Worm (Caenorhabditis elegans): ENCODE measurements around the gene cyp-35B2.
A peak's percentile ranks its signal among the peaks of the same experiment; 100 is the strongest.

Gene cyp-35B2

ce11 chrV:3980228-3980933 lies 38.4 kb downstream of the cyp-35B2 start:
- TF ChIP-seq rpc-1 (optimal IDR thresholded peaks at IDR 0.05) (no peak), rpc-1 (tag; optimal IDR thresholded peaks at IDR 0.05) (no peak), chd-7 (tag; optimal IDR thresholded peaks at IDR 0.05) (no peak), C06A6.2 (GFP tag; conservative IDR thresholded peaks at IDR 0.05) (no peak), Y56A3A.18 (GFP tag; IDR thresholded peaks at IDR 0.05) (no peak), bed-1 (GFP tag; IDR thresholded peaks at IDR 0.05) (no peak), snpc-4 (GFP tag; optimal IDR thresholded peaks at IDR 0.05) (no peak), snpc-4 (tag; optimal IDR thresholded peaks at IDR 0.05) (no peak)

ce11 chrV:3981680-3982079 lies 39.7 kb downstream of the cyp-35B2 start, which contains the start of gene nlp-30:
Gene nlp-30, plus strand, starts transcription at chrV:3981980.
- no peak for TF ChIP-seq F52B5.7 (tag; optimal IDR thresholded peaks at IDR 0.05)
- no peak for TF ChIP-seq bed-2 (GFP tag; IDR thresholded peaks at IDR 0.05)
- TF ChIP-seq pbrm-1 (GFP tag; IDR thresholded peaks at IDR 0.05), result no peak
- no peak for TF ChIP-seq ztf-25 (GFP tag; IDR thresholded peaks at IDR 0.05)

ce11 chrV:3984178-3984577 lies 42.2 kb downstream of the cyp-35B2 start, which contains the start of gene nlp-29:
Gene nlp-29, plus strand, starts transcription at chrV:3984425.
- TF ChIP-seq ztf-18 (tag; optimal IDR thresholded peaks at IDR 0.05) (no peak), ama-1 (optimal IDR thresholded peaks at IDR 0.05) (no peak), ama-1 (GFP tag; optimal IDR thresholded peaks at IDR 0.05) (no peak), nhr-80 (tag; optimal IDR thresholded peaks at IDR 0.05) (no peak), F22D6.2 (tag; optimal IDR thresholded peaks at IDR 0.05) (no peak), lir-1 (GFP tag; conservative IDR thresholded peaks at IDR 0.05) (no peak), ztf-22 (GFP tag; optimal IDR thresholded peaks at IDR 0.05) (no peak), F49E8.2 (tag; optimal IDR thresholded peaks at IDR 0.05; ENCODE audit: insufficient read depth) (no peak), mxl-1 (tag; optimal IDR thresholded peaks at IDR 0.05) (no peak), athp-1 (tag; optimal IDR thresholded peaks at IDR 0.05) (no peak), egl-44 (GFP tag; IDR thresholded peaks at IDR 0.05) (no peak)

- TF ChIP-seq aptf-3 (GFP tag; IDR thresholded peaks at IDR 0.05), result no peak
- TF ChIP-seq xnd-1 (tag; optimal IDR thresholded peaks at IDR 0.05), result no peak
- no peak for TF ChIP-seq nhr-90 (tag; optimal IDR thresholded peaks at IDR 0.05)
- TF ChIP-seq F22D6.2 (tag; optimal IDR thresholded peaks at IDR 0.05), result no peak
Measured at ce11 chrV:3985104-3985503, 43.1 kb downstream of the cyp-35B2 start.

- TF ChIP-seq Y53G8AR.9 (GFP tag; conservative IDR thresholded peaks at IDR 0.05) (no peak), ama-1 (optimal IDR thresholded peaks at IDR 0.05) (peak; percentile 39), ama-1 (GFP tag; optimal IDR thresholded peaks at IDR 0.05) (no peak)
Measured at ce11 chrV:3987616-3988015, 45.7 kb downstream of the cyp-35B2 start, which contains the start of gene nlp-28. Gene nlp-28, plus strand, starts transcription at chrV:3987900.

DNA sequence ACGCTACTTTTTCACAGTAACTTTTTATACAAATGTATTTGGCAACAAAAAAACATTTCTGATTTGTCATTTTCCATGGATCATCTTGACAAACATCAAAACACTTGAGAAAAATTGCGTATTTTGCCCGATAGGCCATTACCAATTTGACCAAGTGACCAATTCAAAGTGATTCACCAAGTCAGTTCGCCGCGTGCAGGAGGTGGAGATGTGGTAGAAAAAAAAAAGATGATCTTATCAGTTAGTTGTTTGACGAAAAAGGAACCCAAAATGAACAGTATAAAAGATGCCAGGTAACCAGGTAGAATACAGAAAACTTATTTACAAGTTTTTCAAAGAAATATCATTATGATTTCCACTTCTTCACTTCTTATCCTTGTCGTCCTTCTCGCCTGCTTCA lies 47.1 kb downstream of the cyp-35B2 start, which contains the start of gene nlp-27:
TSS of gene nlp-27 (plus strand) at position 309 of the 400 bp plus-strand sequence.
- TF ChIP-seq ets-4 (GFP tag; optimal IDR thresholded peaks at IDR 0.05) (no peak), F37B4.10 (GFP tag; IDR thresholded peaks at IDR 0.05) (no peak), hrde-1 (tag; optimal IDR thresholded peaks at IDR 0.05; ENCODE audit: borderline replicate concordance) (no peak), nhr-90 (tag; optimal IDR thresholded peaks at IDR 0.05) (no peak), bed-1 (GFP tag; IDR thresholded peaks at IDR 0.05) (no peak), ztf-22 (GFP tag; optimal IDR thresholded peaks at IDR 0.05) (no peak), Y67H2A.10 (GFP tag; conservative IDR thresholded peaks at IDR 0.05) (no peak), snpc-1.3 (tag; optimal IDR thresholded peaks at IDR 0.05; ENCODE audit: insufficient read depth) (no peak), mcd-1 (GFP tag; IDR thresholded peaks at IDR 0.05) (no peak), Y53G8AR.9 (GFP tag; conservative IDR thresholded peaks at IDR 0.05) (no peak), die-1 (tag; optimal IDR thresholded peaks at IDR 0.05) (no peak), pha-4 (tag; optimal IDR thresholded peaks at IDR 0.05) (no peak)

All from whole organism, young adult.